Fruit fly (Drosophila melanogaster): ENCODE measurements around the gene CG6576.

CG6576 gene

DNA sequence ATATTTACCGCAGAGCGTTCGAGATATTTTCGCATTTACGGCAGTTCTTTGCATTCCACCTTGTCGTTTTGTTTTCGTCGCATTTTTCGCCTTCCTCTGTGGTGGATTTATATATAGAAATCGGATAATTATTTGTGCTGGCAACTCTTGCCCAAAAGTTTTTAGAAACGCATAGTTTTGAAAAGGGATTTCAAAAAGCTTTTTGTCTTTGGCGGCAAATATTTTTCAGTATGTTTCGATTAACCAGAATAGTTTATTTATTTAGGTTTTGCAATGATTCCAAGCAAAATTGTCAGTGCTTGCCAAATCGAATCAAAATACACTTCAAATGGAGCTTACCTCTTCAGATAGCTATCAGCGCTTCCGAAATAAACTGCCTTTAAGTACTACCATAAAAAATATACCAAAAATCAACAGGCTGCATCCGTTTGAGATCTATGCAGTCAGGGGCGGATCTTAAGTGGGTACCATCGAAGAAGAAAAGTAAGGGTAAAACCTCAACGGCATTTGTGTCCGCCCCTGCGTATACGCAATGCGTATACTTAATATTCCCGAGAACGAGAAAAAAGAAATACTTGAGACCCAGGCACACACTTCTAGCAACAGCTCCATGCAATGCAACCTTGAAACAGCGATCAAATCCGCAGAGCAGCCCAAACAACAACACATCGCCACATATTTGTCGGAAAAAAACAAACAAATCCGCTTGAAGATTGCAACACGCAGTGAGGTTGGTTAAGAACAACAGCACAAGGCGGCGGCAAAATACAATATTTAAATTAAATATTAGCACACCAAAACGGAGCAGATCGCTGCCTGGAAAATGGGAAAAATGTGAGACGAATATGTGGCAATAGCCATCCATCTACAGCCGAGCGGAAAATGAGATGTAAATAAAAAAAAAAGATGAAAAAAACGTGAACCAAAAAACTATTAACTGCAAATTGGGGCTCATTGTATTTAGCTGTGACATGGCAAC lies 5.8 kb upstream of the CG6576 start, which contains the start of gene CG13306 (continued):
- TF ChIP-seq Nf-YA (GFP tag; IDR thresholded peaks at IDR 0.05) (no peak), schlank (tag; optimal IDR thresholded peaks at IDR 0.05) (no peak), slbo (GFP tag; IDR thresholded peaks at IDR 0.05) (peak; percentile 61), klu (GFP tag; IDR thresholded peaks at IDR 0.05) (no peak), CG5245 (GFP tag; optimal IDR thresholded peaks at IDR 0.05) (no peak), prd (optimal IDR thresholded peaks at IDR 0.05) (no peak), prd (GFP tag; IDR thresholded peaks at IDR 0.05) (0 out of 3 replicates have a peak, but pooled peaks have one; percentile 32), NfI (GFP tag; optimal IDR thresholded peaks at IDR 0.05) (no peak), CG3995 (GFP tag; optimal IDR thresholded peaks at IDR 0.05) (no peak), CG10543 (GFP tag; optimal IDR thresholded peaks at IDR 0.05) (peak; percentile 47), pb (GFP tag; optimal IDR thresholded peaks at IDR 0.05) (no peak), Scr (GFP tag; IDR thresholded peaks at IDR 0.05; ENCODE audit: partially characterized antibody) (no peak), CG7839 (tag; optimal IDR thresholded peaks at IDR 0.05) (peak; percentile 25), CG16863 (GFP tag; optimal IDR thresholded peaks at IDR 0.05) (no peak), MBD-R2 (GFP tag; IDR thresholded peaks at IDR 0.05) (no peak), kay (GFP tag; optimal IDR thresholded peaks at IDR 0.05) (no peak), run (tag; optimal IDR thresholded peaks at IDR 0.05) (peak; percentile 18), CG7786 (GFP tag; optimal IDR thresholded peaks at IDR 0.05) (no peak), zen (tag; optimal IDR thresholded peaks at IDR 0.05) (no peak), CG15601 (tag; optimal IDR thresholded peaks at IDR 0.05) (no peak), CG4617 (GFP tag; optimal IDR thresholded peaks at IDR 0.05; ENCODE audit: borderline replicate concordance) (no peak), dmrt99B (tag; optimal IDR thresholded peaks at IDR 0.05) (peak; percentile 42), Mad (GFP tag; optimal IDR thresholded peaks at IDR 0.05) (no peak), CG1602 (GFP tag; optimal IDR thresholded peaks at IDR 0.05) (no peak), wor (GFP tag; IDR thresholded peaks at IDR 0.05) (no peak), CG31441 (GFP tag; IDR thresholded peaks at IDR 0.05) (no peak), so (GFP tag; IDR thresholded peaks at IDR 0.05) (peak; percentile 43; the same call in 1 of the 3 replicates), Fer3 (tag; optimal IDR thresholded peaks at IDR 0.05) (no peak), Dp (GFP tag; optimal IDR thresholded peaks at IDR 0.05) (no peak), grau (tag; optimal IDR thresholded peaks at IDR 0.05) (no peak), sd (tag; optimal IDR thresholded peaks at IDR 0.05) (peak; percentile 65), lab (GFP tag; optimal IDR thresholded peaks at IDR 0.05) (no peak), sens (GFP tag) (peak; percentile 50), CG10565 (GFP tag; optimal IDR thresholded peaks at IDR 0.05) (no peak), CG13894 (tag; optimal IDR thresholded peaks at IDR 0.05) (no peak), CG15011 (GFP tag; optimal IDR thresholded peaks at IDR 0.05) (no peak), ci (GFP tag; IDR thresholded peaks at IDR 0.05) (no peak), Rx (GFP tag; IDR thresholded peaks at IDR 0.05) (peak; percentile 34; the same call in 1 of the 2 replicates), CG13123 (GFP tag; optimal IDR thresholded peaks at IDR 0.05) (no peak), CG7372 (GFP tag; IDR thresholded peaks at IDR 0.05) (peak; percentile 76), abd-A (tag; optimal IDR thresholded peaks at IDR 0.05) (peak; percentile 5), lilli (GFP tag; optimal IDR thresholded peaks at IDR 0.05) (no peak), Hr78 (GFP tag; optimal IDR thresholded peaks at IDR 0.05) (no peak), CG15269 (tag; optimal IDR thresholded peaks at IDR 0.05) (peak; percentile 28), Stat92E (GFP tag; optimal IDR thresholded peaks at IDR 0.05) (no peak), oc (tag; optimal IDR thresholded peaks at IDR 0.05) (no peak), CG9876 (GFP tag; optimal IDR thresholded peaks at IDR 0.05) (no peak), Gsc (GFP tag; IDR thresholded peaks at IDR 0.05) (no peak), CG10654 (GFP tag; optimal IDR thresholded peaks at IDR 0.05) (no peak)
